Worm (Caenorhabditis elegans): Measurements from ENCODE around the gene F23H11.2.

F23H11.2 gene

ce11 chrIII:886726-887125, 8.8 kb upstream of the F23H11.2 start, which contains the start of gene zer-1:
Gene zer-1 (minus strand): TSS chrIII:886793.
- TF ChIP-seq nhr-25 (tag; optimal IDR thresholded peaks at IDR 0.05) (peak; percentile 24), nhr-67 (tag; optimal IDR thresholded peaks at IDR 0.05) (no peak), daf-12 (tag; optimal IDR thresholded peaks at IDR 0.05) (no peak), ZK546.5 (tag; optimal IDR thresholded peaks at IDR 0.05) (no peak), fkh-10 (GFP tag; optimal IDR thresholded peaks at IDR 0.05) (no peak), elt-1 (tag; optimal IDR thresholded peaks at IDR 0.05) (no peak), ceh-28 (tag; optimal IDR thresholded peaks at IDR 0.05) (peak; percentile 67), nhr-28 (tag; optimal IDR thresholded peaks at IDR 0.05) (no peak), ztf-4 (tag; optimal IDR thresholded peaks at IDR 0.05) (no peak), nhr-77 (tag; optimal IDR thresholded peaks at IDR 0.05) (no peak), egl-5 (tag; optimal IDR thresholded peaks at IDR 0.05) (no peak), R02D3.7 (tag; optimal IDR thresholded peaks at IDR 0.05) (no peak), nhr-76 (tag; optimal IDR thresholded peaks at IDR 0.05) (no peak), ceh-9 (tag; optimal IDR thresholded peaks at IDR 0.05) (no peak), eor-1 (tag; optimal IDR thresholded peaks at IDR 0.05) (no peak), ama-1 (optimal IDR thresholded peaks at IDR 0.05) (peak; percentile 21), nhr-23 (tag; optimal IDR thresholded peaks at IDR 0.05) (peak; percentile 37), zag-1 (tag; optimal IDR thresholded peaks at IDR 0.05) (no peak), unc-62 (GFP tag; optimal IDR thresholded peaks at IDR 0.05) (no peak), nhr-11 (tag; optimal IDR thresholded peaks at IDR 0.05) (no peak)

- TF ChIP-seq sea-2 (GFP tag; optimal IDR thresholded peaks at IDR 0.05) (peak; percentile 79), elt-2 (tag; optimal IDR thresholded peaks at IDR 0.05) (peak; percentile 66), nhr-67 (tag; optimal IDR thresholded peaks at IDR 0.05) (no peak), ama-1 (optimal IDR thresholded peaks at IDR 0.05) (peak; percentile 45), zag-1 (tag; optimal IDR thresholded peaks at IDR 0.05) (no peak), fkh-2 (tag; optimal IDR thresholded peaks at IDR 0.05) (no peak), unc-39 (tag; optimal IDR thresholded peaks at IDR 0.05) (no peak), nhr-43 (tag; optimal IDR thresholded peaks at IDR 0.05; ENCODE audit: poor library complexity, severe bottlenecking) (no peak), daf-12 (tag; optimal IDR thresholded peaks at IDR 0.05) (no peak), tbx-2 (tag; optimal IDR thresholded peaks at IDR 0.05) (peak; percentile 37), R02D3.7 (tag; optimal IDR thresholded peaks at IDR 0.05) (no peak), egl-5 (tag; optimal IDR thresholded peaks at IDR 0.05) (peak; percentile 60), hmg-11 (tag; optimal IDR thresholded peaks at IDR 0.05) (peak; percentile 71), lin-39 (tag; optimal IDR thresholded peaks at IDR 0.05) (peak; percentile 81), egl-27 (tag; optimal IDR thresholded peaks at IDR 0.05) (peak; percentile 50), nhr-25 (tag; optimal IDR thresholded peaks at IDR 0.05) (peak; percentile 2), pqm-1 (tag; optimal IDR thresholded peaks at IDR 0.05) (peak; percentile 8), mdl-1 (tag; optimal IDR thresholded peaks at IDR 0.05) (peak; percentile 48), pha-4 (tag; optimal IDR thresholded peaks at IDR 0.05) (peak; percentile 46), ceh-28 (tag; optimal IDR thresholded peaks at IDR 0.05) (peak; percentile 89), snpc-4 (tag; optimal IDR thresholded peaks at IDR 0.05) (peak; percentile 76), skn-1 (tag; optimal IDR thresholded peaks at IDR 0.05) (peak; percentile 41), nfya-1 (tag; optimal IDR thresholded peaks at IDR 0.05; ENCODE audit: insufficient read depth) (peak; percentile 82), nhr-23 (tag; optimal IDR thresholded peaks at IDR 0.05) (peak; percentile 60), nhr-12 (tag; optimal IDR thresholded peaks at IDR 0.05) (no peak), mml-1 (tag; optimal IDR thresholded peaks at IDR 0.05) (no peak), nhr-76 (tag; optimal IDR thresholded peaks at IDR 0.05) (no peak), fkh-10 (GFP tag; optimal IDR thresholded peaks at IDR 0.05) (peak; percentile 33), jun-1 (tag; optimal IDR thresholded peaks at IDR 0.05) (peak; percentile 31), lsy-12 (tag; optimal IDR thresholded peaks at IDR 0.05) (no peak), lin-15B (tag; optimal IDR thresholded peaks at IDR 0.05) (peak; percentile 40), nhr-11 (tag; optimal IDR thresholded peaks at IDR 0.05) (no peak), fos-1 (tag; optimal IDR thresholded peaks at IDR 0.05) (no peak)
Observed at ce11 chrIII:887874-888299, 7.7 kb upstream of the F23H11.2 start.

All from whole organism, L3 larva.